Fruit fly (Drosophila melanogaster) whole organism, embryonic: ENCODE data around the gene CG7548.

Experiments
- Blimp-1 ChIP-seq: fragments of 200-800 bp; sonication (Bioruptor generic); optimal IDR thresholded peaks from 3 replicates; lab custom pipeline; 2018; ENCODE audit warnings: missing biosample characterization, missing genetic modification characterization, mild to moderate bottlenecking, moderate library complexity, missing genetic modification reagents
- CG10274 ChIP-seq: fragments of 200-800 bp; sonication (Bioruptor generic); optimal IDR thresholded peaks from 3 replicates; lab custom pipeline; 2017; ENCODE audit warnings: missing biosample characterization, mild to moderate bottlenecking, missing genetic modification characterization
- CG10543 ChIP-seq: fragments of 200-800 bp; sonication (Bioruptor generic); optimal IDR thresholded peaks from 3 replicates; lab custom pipeline; 2017; ENCODE audit warnings: missing biosample characterization, mild to moderate bottlenecking, missing genetic modification characterization, moderate library complexity
- CG12219 ChIP-seq: fragments of 200-800 bp; sonication (Bioruptor generic); optimal IDR thresholded peaks from 3 replicates; lab custom pipeline; 2018; ENCODE audit warnings: missing biosample characterization, mild to moderate bottlenecking, missing genetic modification characterization
- CG12942 ChIP-seq: fragments of 200-800 bp; sonication (Bioruptor generic); optimal IDR thresholded peaks from 3 replicates; lab custom pipeline; 2016; ENCODE audit warnings: missing biosample characterization, missing genetic modification characterization
- CG13287 ChIP-seq: fragments of 200-800 bp; sonication (Bioruptor generic); IDR thresholded peaks from 2 replicates; pipeline ENCODE4 v1.3.6; 2022; ENCODE audit warnings: missing biosample characterization, missing genetic modification characterization; ENCODE audit not compliant: partially characterized antibody
- CG13424 ChIP-seq: fragments of 200-800 bp; sonication (Bioruptor generic); optimal IDR thresholded peaks from 2 replicates; lab custom pipeline; 2019; ENCODE audit warnings: missing biosample characterization, mild to moderate bottlenecking, missing genetic modification characterization, moderate library complexity
- CG14667 ChIP-seq: fragments of 200-800 bp; sonication (Bioruptor generic); IDR thresholded peaks from 2 replicates; pipeline ENCODE4 v1.3.6; 2022; ENCODE audit warnings: missing biosample characterization, missing genetic modification characterization
- CG15696 ChIP-seq: fragments of 200-800 bp; sonication (Bioruptor generic); optimal IDR thresholded peaks from 2 replicates; lab custom pipeline; 2019; ENCODE audit warnings: missing biosample characterization, mild to moderate bottlenecking, missing genetic modification characterization, moderate library complexity
- CG1602 ChIP-seq: fragments of 200-800 bp; sonication (Bioruptor generic); optimal IDR thresholded peaks from 3 replicates; lab custom pipeline; 2016; ENCODE audit warnings: missing biosample characterization, missing genetic modification characterization
- CG17186 ChIP-seq: fragments of 200-800 bp; sonication (Bioruptor generic); optimal IDR thresholded peaks from 3 replicates; lab custom pipeline; 2017; ENCODE audit warnings: missing biosample characterization, missing genetic modification reagents, missing genetic modification characterization
- CG18599 ChIP-seq: fragments of 200-800 bp; sonication (Bioruptor generic); optimal IDR thresholded peaks from 3 replicates; lab custom pipeline; 2017; ENCODE audit warnings: missing biosample characterization, missing genetic modification characterization, mild to moderate bottlenecking, moderate library complexity, missing genetic modification reagents
- CG2202 ChIP-seq: fragments of 200-800 bp; sonication (Bioruptor generic); optimal IDR thresholded peaks from 2 replicates; lab custom pipeline; 2018; ENCODE audit warnings: missing biosample characterization, mild to moderate bottlenecking, missing genetic modification characterization
- CG31388 ChIP-seq: fragments of 200-800 bp; sonication (Bioruptor generic); optimal IDR thresholded peaks from 2 replicates; lab custom pipeline; 2016; ENCODE audit warnings: missing biosample characterization, missing genetic modification characterization
- CG3407 ChIP-seq: fragments of 200-800 bp; sonication (Bioruptor generic); optimal IDR thresholded peaks from 2 replicates; lab custom pipeline; 2018; ENCODE audit warnings: missing biosample characterization, mild to moderate bottlenecking, missing genetic modification characterization
- CG34422 ChIP-seq: fragments of 200-800 bp; sonication (Bioruptor generic); IDR thresholded peaks from 3 replicates; pipeline ENCODE4 v1.3.6; 2022; ENCODE audit warnings: missing biosample characterization, missing genetic modification characterization
- CG3726 ChIP-seq: fragments of 200-800 bp; sonication (Bioruptor generic); IDR thresholded peaks from 3 replicates; pipeline ENCODE4, ENCODE4 v1.3.6; 2022; ENCODE audit warnings: missing biosample characterization, missing genetic modification characterization
- CG3838 ChIP-seq: fragments of 200-800 bp; sonication (Bioruptor generic); optimal IDR thresholded peaks from 3 replicates; lab custom pipeline; 2016; ENCODE audit warnings: missing biosample characterization, missing genetic modification characterization
- CG42726 ChIP-seq: fragments of 200-800 bp; sonication (Bioruptor generic); IDR thresholded peaks from 2 replicates; pipeline ENCODE4 v1.3.6; 2022; ENCODE audit warnings: missing biosample characterization, missing genetic modification characterization; ENCODE audit not compliant: partially characterized antibody
- CG5245 ChIP-seq: fragments of 200-800 bp; sonication (Bioruptor generic); optimal IDR thresholded peaks from 3 replicates; lab custom pipeline; 2016; ENCODE audit warnings: missing biosample characterization, missing genetic modification characterization
- CG6683 ChIP-seq: fragments of 200-800 bp; sonication (Bioruptor generic); optimal IDR thresholded peaks from 2 replicates; lab custom pipeline; 2017; ENCODE audit warnings: missing biosample characterization, mild to moderate bottlenecking, missing genetic modification characterization, missing genetic modification reagents
- CG6791 ChIP-seq: fragments of 200-800 bp; sonication (Bioruptor generic); IDR thresholded peaks from 3 replicates; pipeline ENCODE4 v1.3.6; 2022; ENCODE audit warnings: missing biosample characterization, missing genetic modification characterization; ENCODE audit not compliant: partially characterized antibody
- CG7271 ChIP-seq: fragments of 200-800 bp; sonication (Bioruptor generic); optimal IDR thresholded peaks from 2 replicates; lab custom pipeline; 2018; ENCODE audit warnings: missing biosample characterization, mild to moderate bottlenecking, missing genetic modification characterization, moderate library complexity
- CG9215 ChIP-seq: fragments of 200-800 bp; sonication (Bioruptor generic); IDR thresholded peaks from 2 replicates; pipeline ENCODE4 v1.3.6; 2022; ENCODE audit warnings: missing biosample characterization, missing genetic modification characterization
- CkIIα-i1 ChIP-seq: fragments of 200-800 bp; sonication (Bioruptor generic); IDR thresholded peaks from 2 replicates; pipeline ENCODE4 v1.3.6; 2022; ENCODE audit warnings: missing biosample characterization, missing genetic modification characterization
- Doc2 ChIP-seq: fragments of 200-800 bp; sonication (Bioruptor generic); IDR thresholded peaks from 2 replicates; pipeline ENCODE4 v1.3.6; 2022; ENCODE audit warnings: missing biosample characterization, missing genetic modification characterization
- H15 ChIP-seq: fragments of 200-800 bp; sonication (Bioruptor generic); IDR thresholded peaks from 3 replicates; pipeline ENCODE4 v1.3.6; 2022; ENCODE audit warnings: missing biosample characterization, missing genetic modification characterization
- HLH4C ChIP-seq: fragments of 200-800 bp; sonication (Bioruptor generic); IDR thresholded peaks from 3 replicates; pipeline ENCODE4 v1.3.6; 2022; ENCODE audit warnings: missing biosample characterization, missing genetic modification characterization; ENCODE audit not compliant: partially characterized antibody
- HLH54F ChIP-seq: fragments of 200-800 bp; sonication (Bioruptor generic); optimal IDR thresholded peaks from 3 replicates; lab custom pipeline; 2016; ENCODE audit warnings: missing biosample characterization, missing genetic modification characterization
- HLHmδ ChIP-seq: fragments of 200-800 bp; sonication (Bioruptor generic); optimal IDR thresholded peaks from 2 replicates; lab custom pipeline; 2018; ENCODE audit warnings: missing biosample characterization, mild to moderate bottlenecking, missing genetic modification characterization, moderate library complexity
- Hr3 ChIP-seq: fragments of 200-800 bp; sonication (Bioruptor generic); optimal IDR thresholded peaks from 3 replicates; lab custom pipeline; 2016; ENCODE audit warnings: missing biosample characterization, missing genetic modification characterization
- MTF-1 ChIP-seq: fragments of 200-800 bp; sonication (Bioruptor generic); optimal IDR thresholded peaks from 2 replicates; lab custom pipeline; 2018; ENCODE audit warnings: missing biosample characterization, mild to moderate bottlenecking, missing genetic modification characterization, borderline replicate concordance
- Poxn ChIP-seq: fragments of 200-800 bp; sonication (Bioruptor generic); IDR thresholded peaks from 2 replicates; pipeline ENCODE4 v1.3.6; 2022; ENCODE audit warnings: missing biosample characterization, missing genetic modification characterization
- Tbp ChIP-seq: fragments of >200 bp; optimal IDR thresholded peaks from 2 replicates; lab custom pipeline; 2018; ENCODE audit warnings: missing biosample characterization, missing genetic modification characterization
- amos ChIP-seq: fragments of 200-800 bp; sonication (Bioruptor generic); IDR thresholded peaks from 2 replicates; pipeline ENCODE4 v1.3.6; 2022; ENCODE audit warnings: missing biosample characterization, missing genetic modification characterization; ENCODE audit not compliant: partially characterized antibody
- cas ChIP-seq: fragments of 200-800 bp; sonication (Bioruptor generic); IDR thresholded peaks from 2 replicates; pipeline ENCODE4 v1.3.6; 2022; ENCODE audit warnings: missing biosample characterization, missing genetic modification characterization
- cg ChIP-seq: fragments of 200-800 bp; sonication (Bioruptor generic); optimal IDR thresholded peaks from 3 replicates; lab custom pipeline; 2019; ENCODE audit warnings: missing biosample characterization, mild to moderate bottlenecking, missing genetic modification characterization, moderate library complexity
- dan ChIP-seq: fragments of 200-800 bp; sonication (Bioruptor generic); IDR thresholded peaks from 2 replicates; pipeline ENCODE4 v1.3.6; 2022; ENCODE audit warnings: missing biosample characterization, missing genetic modification characterization
- dati ChIP-seq: fragments of 200-800 bp; sonication (Bioruptor generic); IDR thresholded peaks from 2 replicates; pipeline ENCODE4 v1.3.6; 2022; ENCODE audit warnings: missing biosample characterization, missing genetic modification characterization
- eyg ChIP-seq: fragments of 200-800 bp; sonication (Bioruptor generic); optimal IDR thresholded peaks from 3 replicates; lab custom pipeline; 2016; ENCODE audit warnings: missing biosample characterization, missing genetic modification characterization
- fru ChIP-seq: fragments of >200 bp; optimal IDR thresholded peaks from 2 replicates; lab custom pipeline; 2017
- inv ChIP-seq: fragments of 200-800 bp; sonication (Bioruptor generic); IDR thresholded peaks from 2 replicates; pipeline ENCODE4 v1.3.6; 2022; ENCODE audit warnings: missing biosample characterization, missing genetic modification characterization; ENCODE audit not compliant: partially characterized antibody
- ken ChIP-seq: fragments of 200-800 bp; sonication (Bioruptor generic); IDR thresholded peaks from 3 replicates; pipeline ENCODE4 v1.3.6; 2022; ENCODE audit warnings: missing biosample characterization, missing genetic modification characterization
- mam ChIP-seq: fragments of 200-800 bp; sonication (Bioruptor generic); optimal IDR thresholded peaks from 3 replicates; lab custom pipeline; 2016; ENCODE audit warnings: missing biosample characterization, missing genetic modification characterization
- row ChIP-seq: fragments of 200-800 bp; sonication (Bioruptor generic); IDR thresholded peaks from 3 replicates; pipeline ENCODE4 v1.3.6; 2022; ENCODE audit warnings: missing biosample characterization, missing genetic modification characterization
- slou ChIP-seq: fragments of 200-800 bp; sonication (Bioruptor generic); optimal IDR thresholded peaks from 3 replicates; lab custom pipeline; 2016; ENCODE audit warnings: missing biosample characterization, missing genetic modification characterization
- sr ChIP-seq: fragments of 200-800 bp; sonication (Bioruptor generic); IDR thresholded peaks from 3 replicates; pipeline ENCODE4 v1.3.6; 2022; ENCODE audit warnings: missing biosample characterization, missing genetic modification characterization
- toy ChIP-seq: fragments of 200-800 bp; sonication (Bioruptor generic); IDR thresholded peaks from 2 replicates; pipeline ENCODE4 v1.3.6; 2022; ENCODE audit warnings: missing biosample characterization, missing genetic modification characterization
- wor ChIP-seq: fragments of 200-800 bp; sonication (Bioruptor generic); IDR thresholded peaks from 2 replicates; pipeline ENCODE4 v1.3.6; 2022; ENCODE audit warnings: missing biosample characterization, missing genetic modification characterization

The CG7548 gene

DNA sequence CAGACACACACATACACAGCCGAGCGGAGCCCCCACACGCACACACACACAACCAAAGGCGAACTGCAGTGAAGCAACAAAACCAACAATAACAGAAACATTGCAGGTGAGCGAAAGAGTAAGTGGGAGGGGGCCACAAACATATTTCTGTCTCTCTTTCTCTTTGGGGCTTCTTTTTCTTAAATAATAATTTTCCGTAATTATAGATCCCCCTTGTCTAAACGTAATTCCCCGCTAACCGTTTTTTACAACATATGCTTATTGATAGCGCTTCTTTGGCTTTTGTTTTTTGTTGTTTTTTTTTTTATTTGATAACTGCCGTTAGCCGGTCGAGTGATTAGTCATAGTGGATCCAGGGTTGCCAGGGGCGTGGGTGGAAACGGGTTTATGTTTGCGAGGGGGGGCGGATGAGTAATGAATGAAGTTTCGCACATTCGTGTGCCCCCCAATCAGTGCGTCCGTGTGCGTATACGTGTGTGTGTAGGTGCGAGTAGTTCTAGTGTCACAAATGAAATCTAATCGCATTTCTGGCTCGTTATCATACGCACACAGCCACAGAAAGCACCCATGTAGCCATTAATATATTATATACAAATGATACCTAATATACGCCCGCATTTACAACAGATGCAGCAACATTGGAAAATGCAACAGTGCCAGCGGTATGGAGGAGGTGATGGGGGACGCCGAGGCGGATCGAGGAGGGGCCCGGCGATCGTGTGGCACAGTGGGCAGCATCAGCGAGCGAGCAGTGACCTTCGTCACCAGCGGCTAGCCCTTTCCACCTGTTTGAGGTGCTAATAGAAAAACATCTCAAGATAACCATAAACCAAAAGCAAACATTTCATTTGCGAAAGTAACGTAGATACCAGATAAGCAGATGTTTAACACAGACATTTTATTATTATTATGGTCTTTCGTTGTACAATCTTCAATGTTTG, 23.3 kb upstream of the CG7548 start (continued):
- no peak for TF ChIP-seq sr (GFP tag; lab: Robert Waterston, UW)
- no peak for TF ChIP-seq CG17186
- no peak for TF ChIP-seq row (GFP tag; lab: Robert Waterston, UW)
- TF ChIP-seq dan (GFP tag; lab: Robert Waterston, UW) = no peak
- no peak for TF ChIP-seq CG42726 (GFP tag; lab: Robert Waterston, UW)
- TF ChIP-seq CG3726 = no peak
- no peak for TF ChIP-seq toy (GFP tag; lab: Robert Waterston, UW)
- TF ChIP-seq CG3838 (GFP tag; lab: Kevin White, UChicago) = no peak
- TF ChIP-seq CG13424 = no peak
- no peak for TF ChIP-seq inv
- TF ChIP-seq CG1602 (GFP tag; lab: Kevin White, UChicago) = no peak
- TF ChIP-seq Poxn = no peak
- TF ChIP-seq Hr3 = no peak
- TF ChIP-seq cas (GFP tag; lab: Robert Waterston, UW) = no peak; the same call in 1 of the 2 replicates
- TF ChIP-seq CG7271 (tag; lab: Kevin White, UChicago) = no peak
- TF ChIP-seq fru = no peak
- TF ChIP-seq wor (GFP tag; lab: Robert Waterston, UW) = no peak
- no peak for TF ChIP-seq CG12219
- TF ChIP-seq CG13287 = no peak
- TF ChIP-seq CG10274 (GFP tag; lab: Kevin White, UChicago) = no peak
- no peak for TF ChIP-seq eyg (GFP tag; lab: Kevin White, UChicago)
- TF ChIP-seq cg (GFP tag; lab: Kevin White, UChicago) = peak; percentile 86
- TF ChIP-seq CG14667 (GFP tag; lab: Robert Waterston, UW) = no peak
- TF ChIP-seq CG10543 = peak; percentile 63
- 0 out of 3 replicates have a peak, but pooled peaks have one; percentile 29 for TF ChIP-seq HLH4C (GFP tag; lab: Robert Waterston, UW)
- no peak for TF ChIP-seq HLHmδ
- TF ChIP-seq slou (GFP tag; lab: Kevin White, UChicago) = no peak
- no peak for TF ChIP-seq CG15696
- TF ChIP-seq HLH54F (GFP tag; lab: Kevin White, UChicago) = no peak
- no peak for TF ChIP-seq CG2202 (tag; lab: Kevin White, UChicago)
- TF ChIP-seq MTF-1 (GFP tag; lab: Kevin White, UChicago) = no peak
- no peak for TF ChIP-seq mam (GFP tag; lab: Kevin White, UChicago)
- no peak for TF ChIP-seq CkIIα-i1 (GFP tag; lab: Robert Waterston, UW)
- no peak for TF ChIP-seq CG31388 (GFP tag; lab: Kevin White, UChicago)
- TF ChIP-seq CG18599 (GFP tag; lab: Kevin White, UChicago) = peak; percentile 38
- no peak for TF ChIP-seq CG9215
- no peak for TF ChIP-seq Doc2
- TF ChIP-seq CG34422 (GFP tag; lab: Robert Waterston, UW) = no peak; the same call in 2 of the 3 replicates
- TF ChIP-seq H15 (GFP tag; lab: Robert Waterston, UW) = 0 out of 3 replicates have a peak, but pooled peaks have one; percentile 18
- TF ChIP-seq dati (GFP tag; lab: Robert Waterston, UW) = no peak
- no peak for TF ChIP-seq CG6791 (GFP tag; lab: Robert Waterston, UW)
- no peak for TF ChIP-seq Blimp-1
- TF ChIP-seq CG6683 = no peak
- no peak for TF ChIP-seq amos (GFP tag; lab: Robert Waterston, UW)
- no peak for TF ChIP-seq Tbp
- peak; percentile 21; the same call in 1 of the 3 replicates for TF ChIP-seq ken (GFP tag; lab: Robert Waterston, UW)
- TF ChIP-seq CG5245 (GFP tag; lab: Kevin White, UChicago) = no peak
- no peak for TF ChIP-seq CG12942
- peak; percentile 2 for TF ChIP-seq CG3407 (GFP tag; lab: Kevin White, UChicago)
